Fruit fly (Drosophila melanogaster) whole organism, embryonic: ENCODE measurements around the gene CG1785.

Experiments
- Awh ChIP-seq: fragments of 200-800 bp; sonication (Bioruptor generic); IDR thresholded peaks from 2 replicates; pipeline ENCODE4, ENCODE4 v1.3.6; 2022; ENCODE audit warnings: missing biosample characterization, missing genetic modification characterization
- B-H1 ChIP-seq: fragments of 200-800 bp; sonication (Bioruptor generic); IDR thresholded peaks from 3 replicates; pipeline ENCODE4 v1.3.6; 2022; ENCODE audit warnings: missing biosample characterization, missing genetic modification characterization
- Bgb ChIP-seq: fragments of 200-800 bp; sonication (Bioruptor generic); IDR thresholded peaks from 2 replicates; pipeline ENCODE4 v1.3.6; 2022; ENCODE audit warnings: missing biosample characterization, missing genetic modification characterization; ENCODE audit not compliant: partially characterized antibody
- BtbVII ChIP-seq: fragments of 200-800 bp; sonication (Bioruptor generic); optimal IDR thresholded peaks from 3 replicates; lab custom pipeline; 2017; ENCODE audit warnings: missing biosample characterization, mild to moderate bottlenecking, missing genetic modification characterization
- CG10209 ChIP-seq: fragments of 200-800 bp; sonication (Bioruptor generic); optimal IDR thresholded peaks from 3 replicates; lab custom pipeline; 2017; ENCODE audit warnings: missing biosample characterization, mild to moderate bottlenecking, missing genetic modification characterization, missing genetic modification reagents
- CG10543 ChIP-seq: fragments of 200-800 bp; sonication (Bioruptor generic); optimal IDR thresholded peaks from 3 replicates; lab custom pipeline; 2017; ENCODE audit warnings: missing biosample characterization, mild to moderate bottlenecking, missing genetic modification characterization, moderate library complexity
- CG11456 ChIP-seq: fragments of 200-800 bp; sonication (Bioruptor generic); IDR thresholded peaks from 3 replicates; pipeline ENCODE4 v1.3.6; 2022; ENCODE audit warnings: missing biosample characterization, missing genetic modification characterization
- CG14441 ChIP-seq: fragments of 200-800 bp; sonication (Bioruptor generic); IDR thresholded peaks from 2 replicates; pipeline ENCODE4 v1.3.6; 2022; ENCODE audit warnings: missing biosample characterization, missing genetic modification characterization
- CG14710 ChIP-seq: fragments of 200-800 bp; sonication (Bioruptor generic); optimal IDR thresholded peaks from 3 replicates; lab custom pipeline; 2019; ENCODE audit warnings: missing biosample characterization, mild to moderate bottlenecking, missing genetic modification characterization, moderate library complexity
- CG15696 ChIP-seq: fragments of 200-800 bp; sonication (Bioruptor generic); optimal IDR thresholded peaks from 2 replicates; lab custom pipeline; 2019; ENCODE audit warnings: missing biosample characterization, mild to moderate bottlenecking, missing genetic modification characterization, moderate library complexity
- CG17186 ChIP-seq: fragments of 200-800 bp; sonication (Bioruptor generic); optimal IDR thresholded peaks from 3 replicates; lab custom pipeline; 2017; ENCODE audit warnings: missing biosample characterization, missing genetic modification reagents, missing genetic modification characterization
- CG17568 ChIP-seq: fragments of 200-800 bp; sonication (Bioruptor generic); optimal IDR thresholded peaks from 2 replicates; lab custom pipeline; 2018; ENCODE audit warnings: missing biosample characterization, mild to moderate bottlenecking, missing genetic modification characterization, moderate library complexity
- CG1792 ChIP-seq: fragments of 200-800 bp; sonication (Bioruptor generic); optimal IDR thresholded peaks from 2 replicates; lab custom pipeline; 2016; ENCODE audit warnings: missing biosample characterization, missing genetic modification characterization
- CG2678 ChIP-seq: fragments of 200-800 bp; sonication (Bioruptor generic); optimal IDR thresholded peaks from 3 replicates; lab custom pipeline; 2019; ENCODE audit warnings: missing biosample characterization, mild to moderate bottlenecking, missing genetic modification characterization, moderate library complexity
- CG2875 ChIP-seq: fragments of 200-800 bp; sonication (Bioruptor generic); optimal IDR thresholded peaks from 2 replicates; lab custom pipeline; 2017; ENCODE audit warnings: missing biosample characterization, mild to moderate bottlenecking, missing genetic modification characterization, missing genetic modification reagents
- CG2889 ChIP-seq: fragments of 200-800 bp; sonication (Bioruptor generic); IDR thresholded peaks from 3 replicates; pipeline ENCODE4 v1.3.6; 2022; ENCODE audit warnings: missing biosample characterization, missing genetic modification characterization
- CG30020 ChIP-seq: fragments of 200-800 bp; optimal IDR thresholded peaks from 2 replicates; lab custom pipeline; 2019; ENCODE audit warnings: missing biosample characterization, mild to moderate bottlenecking, missing genetic modification characterization, moderate library complexity
- CG31365 ChIP-seq: fragments of 200-800 bp; sonication (Bioruptor generic); optimal IDR thresholded peaks from 2 replicates; lab custom pipeline; 2018; ENCODE audit warnings: missing biosample characterization, mild to moderate bottlenecking, missing genetic modification characterization
- CG3407 ChIP-seq: fragments of 200-800 bp; sonication (Bioruptor generic); optimal IDR thresholded peaks from 2 replicates; lab custom pipeline; 2018; ENCODE audit warnings: missing biosample characterization, mild to moderate bottlenecking, missing genetic modification characterization
- CG34376 ChIP-seq: fragments of 200-800 bp; sonication (Bioruptor generic); optimal IDR thresholded peaks from 2 replicates; lab custom pipeline; 2018; ENCODE audit warnings: missing biosample characterization, mild to moderate bottlenecking, missing genetic modification characterization
- CG3726 ChIP-seq: fragments of 200-800 bp; sonication (Bioruptor generic); IDR thresholded peaks from 3 replicates; pipeline ENCODE4, ENCODE4 v1.3.6; 2022; ENCODE audit warnings: missing biosample characterization, missing genetic modification characterization
- CG7556 ChIP-seq: fragments of 200-800 bp; sonication (Bioruptor generic); optimal IDR thresholded peaks from 2 replicates; lab custom pipeline; 2017; ENCODE audit warnings: missing biosample characterization, mild to moderate bottlenecking, missing genetic modification characterization
- CG7786 ChIP-seq: fragments of 200-800 bp; sonication (Bioruptor generic); optimal IDR thresholded peaks from 2 replicates; lab custom pipeline; 2016; ENCODE audit warnings: missing biosample characterization, missing genetic modification characterization
- CG7987 ChIP-seq: fragments of 200-800 bp; sonication (Bioruptor generic); optimal IDR thresholded peaks from 2 replicates; lab custom pipeline; 2018; ENCODE audit warnings: missing biosample characterization, mild to moderate bottlenecking, missing genetic modification characterization, moderate library complexity
- CG9609 ChIP-seq: fragments of 200-800 bp; sonication (Bioruptor generic); optimal IDR thresholded peaks from 3 replicates; lab custom pipeline; 2016; ENCODE audit warnings: missing biosample characterization, missing genetic modification characterization
- CG9797 ChIP-seq: fragments of 200-800 bp; sonication (Bioruptor generic); optimal IDR thresholded peaks from 3 replicates; lab custom pipeline; 2018; ENCODE audit warnings: missing biosample characterization, mild to moderate bottlenecking, missing genetic modification characterization
- CG9932 ChIP-seq: fragments of 200-800 bp; sonication (Bioruptor generic); IDR thresholded peaks from 2 replicates; pipeline ENCODE4 v1.3.6; 2022; ENCODE audit warnings: missing biosample characterization, missing genetic modification characterization
- Doc2 ChIP-seq: fragments of 200-800 bp; sonication (Bioruptor generic); IDR thresholded peaks from 2 replicates; pipeline ENCODE4 v1.3.6; 2022; ENCODE audit warnings: missing biosample characterization, missing genetic modification characterization
- ERR ChIP-seq: fragments of 200-800 bp; sonication (Bioruptor generic); optimal IDR thresholded peaks from 2 replicates; lab custom pipeline; 2016; ENCODE audit warnings: missing biosample characterization, missing genetic modification characterization
- Gsc ChIP-seq: fragments of 200-800 bp; sonication (Bioruptor generic); IDR thresholded peaks from 2 replicates; pipeline ENCODE4 v1.3.6; 2022; ENCODE audit warnings: missing biosample characterization, missing genetic modification characterization
- Hey ChIP-seq: fragments of 200-800 bp; sonication (Bioruptor generic); optimal IDR thresholded peaks from 3 replicates; lab custom pipeline; 2018; ENCODE audit warnings: missing biosample characterization, mild to moderate bottlenecking, missing genetic modification characterization
- Hr39 ChIP-seq: fragments of >200 bp; optimal IDR thresholded peaks from 2 replicates; lab custom pipeline; 2017
- Hr78 ChIP-seq, 2 experiments: fragments of 200-800 bp in 1 of 2; fragments of >200 bp in 1 of 2; sonication (Bioruptor generic) in 1 of 2; optimal IDR thresholded peaks; 2 replicates each; lab custom pipeline; 2017 to 2019; ENCODE audit warnings: missing biosample characterization in 2 of 2, missing genetic modification characterization in 2 of 2, mild to moderate bottlenecking in 1 of 2, moderate library complexity in 1 of 2
- Kr ChIP-seq: fragments of 200-800 bp; sonication (Bioruptor generic); optimal IDR thresholded peaks from 2 replicates; lab custom pipeline; 2017; ENCODE audit warnings: missing biosample characterization, mild to moderate bottlenecking, missing genetic modification characterization
- MBD-R2 ChIP-seq: fragments of 200-800 bp; sonication (Bioruptor generic); IDR thresholded peaks from 2 replicates; pipeline ENCODE4 v1.3.6; 2022; ENCODE audit warnings: missing biosample characterization, missing genetic modification characterization
- Ssrp ChIP-seq: fragments of 200-800 bp; sonication (Bioruptor generic); optimal IDR thresholded peaks from 2 replicates; lab custom pipeline; 2018; ENCODE audit warnings: missing biosample characterization, mild to moderate bottlenecking, missing genetic modification characterization, moderate library complexity
- TFAM ChIP-seq: fragments of 200-800 bp; sonication (Bioruptor generic); optimal IDR thresholded peaks from 2 replicates; lab custom pipeline; 2017; ENCODE audit warnings: missing biosample characterization, missing genetic modification characterization, inconsistent platforms
- Tbp ChIP-seq: fragments of >200 bp; optimal IDR thresholded peaks from 2 replicates; lab custom pipeline; 2018; ENCODE audit warnings: missing biosample characterization, missing genetic modification characterization
- abd-A ChIP-seq: fragments of 200-800 bp; sonication (Bioruptor generic); optimal IDR thresholded peaks from 3 replicates; lab custom pipeline; 2019; ENCODE audit warnings: missing biosample characterization, mild to moderate bottlenecking, missing genetic modification characterization, moderate library complexity
- amos ChIP-seq: fragments of 200-800 bp; sonication (Bioruptor generic); IDR thresholded peaks from 2 replicates; pipeline ENCODE4 v1.3.6; 2022; ENCODE audit warnings: missing biosample characterization, missing genetic modification characterization; ENCODE audit not compliant: partially characterized antibody
- da ChIP-seq: fragments of 200-800 bp; sonication (Bioruptor generic); optimal IDR thresholded peaks from 2 replicates; lab custom pipeline; 2016; ENCODE audit warnings: missing biosample characterization, missing genetic modification characterization
- ewg ChIP-seq: fragments of 200-800 bp; sonication (Bioruptor generic); optimal IDR thresholded peaks from 3 replicates; lab custom pipeline; 2017; ENCODE audit warnings: mild to moderate bottlenecking, missing biosample characterization, missing genetic modification reagents, missing genetic modification characterization
- exex ChIP-seq: fragments of 200-800 bp; sonication (Bioruptor generic); optimal IDR thresholded peaks from 4 replicates; lab custom pipeline; 2018; ENCODE audit warnings: missing biosample characterization, mild to moderate bottlenecking, missing genetic modification characterization, moderate library complexity
- gcm ChIP-seq: fragments of 200-800 bp; sonication (Bioruptor generic); optimal IDR thresholded peaks from 2 replicates; lab custom pipeline; 2019; ENCODE audit warnings: missing biosample characterization, mild to moderate bottlenecking, missing genetic modification characterization, moderate library complexity
- grau ChIP-seq: fragments of 200-800 bp; optimal IDR thresholded peaks from 3 replicates; lab custom pipeline; 2019; ENCODE audit warnings: missing biosample characterization, mild to moderate bottlenecking, missing genetic modification characterization, moderate library complexity
- lilli ChIP-seq: fragments of 200-800 bp; sonication (Bioruptor generic); optimal IDR thresholded peaks from 3 replicates; lab custom pipeline; 2016; ENCODE audit warnings: missing biosample characterization, missing genetic modification characterization
- lov ChIP-seq, 2 experiments: fragments of 200-800 bp in 1 of 2; fragments of >200 bp in 1 of 2; sonication (Bioruptor generic) in 1 of 2; IDR thresholded peaks in 1 of 2; optimal IDR thresholded peaks in 1 of 2; 2 replicates in 1 of 2; 3 replicates in 1 of 2; pipeline versions ENCODE4 v1.3.6 to Lab custom; 2017 to 2022; ENCODE audit warnings: missing biosample characterization in 1 of 2, missing genetic modification characterization in 1 of 2
- pnt ChIP-seq: fragments of 200-800 bp; sonication (Bioruptor generic); optimal IDR thresholded peaks from 3 replicates; lab custom pipeline; 2016; ENCODE audit warnings: missing biosample characterization, missing genetic modification characterization
- tap ChIP-seq: fragments of 200-800 bp; optimal IDR thresholded peaks from 3 replicates; lab custom pipeline; 2019; ENCODE audit warnings: missing biosample characterization, mild to moderate bottlenecking, missing genetic modification characterization, moderate library complexity
- zfh2 ChIP-seq: fragments of 200-800 bp; sonication (Bioruptor generic); optimal IDR thresholded peaks from 2 replicates; lab custom pipeline; 2016; ENCODE audit warnings: missing biosample characterization, missing genetic modification characterization

The CG1785 gene

DNA sequence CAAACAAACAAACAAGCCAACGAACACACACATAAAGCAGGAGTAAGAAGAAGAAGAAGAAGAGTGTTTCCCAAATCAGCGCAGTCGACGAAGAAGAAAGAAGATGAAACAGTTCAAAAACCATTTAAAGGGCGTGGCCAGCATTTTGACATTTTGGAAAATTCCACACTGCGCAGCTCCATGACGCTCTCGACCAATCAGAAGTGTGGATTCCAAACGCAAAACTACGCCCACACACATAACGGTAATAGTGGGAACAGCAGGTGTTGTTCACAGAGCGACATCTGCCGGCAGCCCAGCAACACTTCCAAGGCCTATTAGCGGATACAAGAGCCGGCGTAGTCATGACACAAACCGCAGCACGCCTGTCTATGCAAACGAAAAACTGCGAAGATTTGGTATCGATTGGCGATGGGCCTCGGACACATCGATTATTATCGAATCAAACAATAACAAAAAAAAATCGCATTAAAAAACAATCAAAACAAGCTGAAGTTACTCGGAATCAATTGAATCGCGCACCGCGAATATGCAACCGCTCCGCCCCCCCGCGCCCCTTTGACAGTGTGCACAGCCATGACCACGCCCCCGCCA, 38.0 kb upstream of the CG1785 start, which contains the start of gene Rubicon (continued):
- peak; percentile 93 for TF ChIP-seq amos (GFP tag; lab: Robert Waterston, UW)
- no peak for TF ChIP-seq CG9609
- no peak for TF ChIP-seq CG17568 (GFP tag; lab: Kevin White, UChicago)
- no peak for TF ChIP-seq Tbp
- TF ChIP-seq grau (tag; lab: Kevin White, UChicago), result peak; percentile 42
- no peak for TF ChIP-seq pnt (GFP tag; lab: Kevin White, UChicago)
- peak; percentile 95 for TF ChIP-seq Bgb
- TF ChIP-seq Doc2 (GFP tag; lab: Robert Waterston, UW), result no peak
- TF ChIP-seq Kr (GFP tag; lab: Kevin White, UChicago), result no peak
- TF ChIP-seq lilli (GFP tag; lab: Kevin White, UChicago), result peak; percentile 26
- TF ChIP-seq Ssrp (tag; lab: Kevin White, UChicago), result no peak
- peak; percentile 29 for TF ChIP-seq CG2875 (GFP tag; lab: Kevin White, UChicago)
- TF ChIP-seq CG1792 (GFP tag; lab: Kevin White, UChicago), result no peak
- peak; percentile 86 for TF ChIP-seq abd-A (tag; lab: Kevin White, UChicago)
- peak; percentile 73 for TF ChIP-seq exex (tag; lab: Kevin White, UChicago)
- TF ChIP-seq CG17186 (GFP tag; lab: Kevin White, UChicago), result peak; percentile 42
- peak; percentile 26; the same call in 1 of the 2 replicates for TF ChIP-seq Awh
- no peak for TF ChIP-seq Hr78 (GFP tag; optimal IDR thresholded peaks at IDR 0.05; lab: Kevin White, UChicago)
- peak; percentile 58 for TF ChIP-seq CG9797 (GFP tag; lab: Kevin White, UChicago)
- TF ChIP-seq Hey (tag; lab: Kevin White, UChicago), result no peak
- TF ChIP-seq TFAM (GFP tag; lab: Kevin White, UChicago), result no peak
- TF ChIP-seq CG34376 (GFP tag; lab: Kevin White, UChicago), result peak; percentile 26
- no peak for TF ChIP-seq da (GFP tag; lab: Kevin White, UChicago)
- TF ChIP-seq zfh2 (GFP tag; lab: Kevin White, UChicago), result peak; percentile 4
- TF ChIP-seq CG9932, result peak; percentile 64
- peak; percentile 48 for TF ChIP-seq CG10543 (GFP tag; lab: Kevin White, UChicago)
- no peak for TF ChIP-seq CG3726 (GFP tag; lab: Robert Waterston, UW)
- no peak for TF ChIP-seq lov (optimal IDR thresholded peaks at IDR 0.05; lab: Kevin White, UChicago)
- no peak for TF ChIP-seq lov (GFP tag; IDR thresholded peaks at IDR 0.05; lab: Robert Waterston, UW)
- TF ChIP-seq B-H1 (GFP tag; lab: Robert Waterston, UW), result no peak; the same call in 2 of the 3 replicates
- TF ChIP-seq CG15696 (tag; lab: Kevin White, UChicago), result peak; percentile 8
- peak; percentile 55 for TF ChIP-seq ERR
- no peak for TF ChIP-seq CG14441 (GFP tag; lab: Robert Waterston, UW)
- TF ChIP-seq CG2889, result no peak
- no peak for TF ChIP-seq Gsc (GFP tag; lab: Robert Waterston, UW)
- peak; percentile 31 for TF ChIP-seq ewg (GFP tag; lab: Kevin White, UChicago)
- TF ChIP-seq CG30020, result no peak
- TF ChIP-seq CG7786 (GFP tag; lab: Kevin White, UChicago), result no peak
- TF ChIP-seq MBD-R2 (GFP tag; lab: Robert Waterston, UW), result peak; percentile 83
- no peak for TF ChIP-seq tap
- peak; percentile 8 for TF ChIP-seq CG2678 (tag; lab: Kevin White, UChicago)
- peak; percentile 8 for TF ChIP-seq gcm (GFP tag; lab: Kevin White, UChicago)
- TF ChIP-seq CG7987 (GFP tag; lab: Kevin White, UChicago), result peak; percentile 61
- peak; percentile 56 for TF ChIP-seq CG31365 (tag; lab: Kevin White, UChicago)
- TF ChIP-seq CG11456 (GFP tag; lab: Robert Waterston, UW), result peak; percentile 72; the same call in 2 of the 3 replicates
- TF ChIP-seq CG3407 (GFP tag; lab: Kevin White, UChicago), result no peak
- TF ChIP-seq Hr39 (lab: Kevin White, UChicago), result no peak
- peak; percentile 75 for TF ChIP-seq CG14710 (tag; lab: Kevin White, UChicago)
- no peak for TF ChIP-seq BtbVII (GFP tag; lab: Kevin White, UChicago)
- no peak for TF ChIP-seq CG10209 (GFP tag; lab: Kevin White, UChicago)
- no peak for TF ChIP-seq CG7556 (GFP tag; lab: Kevin White, UChicago)
